Fruit fly (Drosophila melanogaster): Measurements from ENCODE around the gene CG44325.

DNA sequence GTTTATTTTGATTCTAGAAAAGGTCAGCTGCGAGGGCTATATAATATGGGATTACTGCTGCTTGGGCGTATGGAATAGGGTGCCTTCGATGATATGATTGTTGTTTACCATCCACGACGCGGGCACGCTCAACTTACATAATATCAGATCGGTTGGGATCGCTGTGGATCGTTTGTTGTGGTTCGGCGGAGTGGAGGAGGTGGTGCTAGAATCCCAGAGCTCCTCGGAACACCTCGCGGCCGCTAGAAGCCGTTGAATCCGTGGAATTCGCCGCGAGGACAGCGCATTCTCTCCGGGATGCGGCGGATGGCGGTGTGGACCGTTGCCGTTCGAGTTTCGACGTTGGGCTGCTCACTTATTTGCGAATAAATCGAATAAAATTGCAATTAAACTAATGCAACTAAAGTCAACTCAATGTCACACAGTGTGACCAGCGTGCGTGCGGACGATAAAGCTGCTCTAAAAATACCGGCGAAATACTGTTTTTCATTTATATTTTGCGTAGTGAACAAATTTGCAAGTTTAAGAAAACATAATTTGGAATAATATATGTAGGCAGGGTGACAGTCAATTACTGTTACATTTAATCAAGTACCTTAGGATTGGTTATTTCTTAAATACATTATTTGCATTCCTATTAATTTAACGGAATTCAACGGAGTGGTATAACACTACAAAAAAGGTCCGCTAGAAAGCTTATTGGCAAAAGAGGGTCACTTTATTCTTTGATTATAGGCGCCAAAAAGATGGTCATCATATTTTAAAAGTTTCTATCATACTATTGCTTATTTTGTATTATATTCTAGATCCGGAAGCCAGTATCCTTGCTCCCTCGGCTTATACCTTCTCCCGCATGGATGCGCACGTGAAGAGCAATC is 25.2 kb upstream of the CG44325 start, which contains the start of gene CG7766:
- TF ChIP-seq Myc (optimal IDR thresholded peaks at IDR 0.05) (no peak), psq (optimal IDR thresholded peaks at IDR 0.05) (no peak), h (optimal IDR thresholded peaks at IDR 0.05) (no peak), ttk (optimal IDR thresholded peaks at IDR 0.05) (no peak)

All from Kc167 (cell line).